Worm (Caenorhabditis elegans) whole organism, late embryonic: ENCODE data around the gene srbc-79.

Experiments
- F13H6.1 ChIP-seq: sonication (generic microtip); optimal IDR thresholded peaks from 2 replicates; lab custom pipeline; 2016; ENCODE audit warnings: missing genetic modification characterization, missing compliant biosample characterization
- K09A11.1 ChIP-seq: sonication (generic microtip); optimal IDR thresholded peaks from 2 replicates; lab custom pipeline; 2017; ENCODE audit warnings: antibody characterized with exemption, mild to moderate bottlenecking, missing genetic modification characterization, missing compliant biosample characterization; ENCODE audit not compliant: insufficient read depth
- ama-1 ChIP-seq: fragments of 150-350 bp; optimal IDR thresholded peaks from 2 replicates; lab custom pipeline; 2014
- dve-1 ChIP-seq: sonication (generic microtip); optimal IDR thresholded peaks from 2 replicates; lab custom pipeline; 2017; ENCODE audit warnings: antibody characterized with exemption, mild to moderate bottlenecking, missing genetic modification characterization, missing compliant biosample characterization
- fkh-10 ChIP-seq: fragments of 150-350 bp; optimal IDR thresholded peaks from 2 replicates; lab custom pipeline; 2014; ENCODE audit warnings: missing biosample characterization, missing genetic modification reagents, missing genetic modification characterization
- nfya-1 ChIP-seq: sonication (generic microtip); optimal IDR thresholded peaks from 2 replicates; lab custom pipeline; 2017; ENCODE audit warnings: missing genetic modification characterization, mild to moderate bottlenecking, missing compliant biosample characterization, antibody characterized with exemption, moderate library complexity
- pag-3 ChIP-seq: sonication (generic microtip); optimal IDR thresholded peaks from 2 replicates; lab custom pipeline; 2016; ENCODE audit warnings: missing compliant biosample characterization, missing genetic modification characterization, borderline replicate concordance
- pqm-1 ChIP-seq: sonication (generic microtip); optimal IDR thresholded peaks from 2 replicates; lab custom pipeline; 2016; ENCODE audit warnings: missing genetic modification characterization, missing compliant biosample characterization
- syd-9 ChIP-seq: sonication (generic microtip); optimal IDR thresholded peaks from 2 replicates; lab custom pipeline; 2016; ENCODE audit warnings: mild to moderate bottlenecking, missing genetic modification characterization, moderate library complexity, missing compliant biosample characterization
- tbx-2 ChIP-seq: sonication (generic microtip); optimal IDR thresholded peaks from 2 replicates; lab custom pipeline; 2016; ENCODE audit warnings: missing genetic modification characterization, missing compliant biosample characterization

DNA sequence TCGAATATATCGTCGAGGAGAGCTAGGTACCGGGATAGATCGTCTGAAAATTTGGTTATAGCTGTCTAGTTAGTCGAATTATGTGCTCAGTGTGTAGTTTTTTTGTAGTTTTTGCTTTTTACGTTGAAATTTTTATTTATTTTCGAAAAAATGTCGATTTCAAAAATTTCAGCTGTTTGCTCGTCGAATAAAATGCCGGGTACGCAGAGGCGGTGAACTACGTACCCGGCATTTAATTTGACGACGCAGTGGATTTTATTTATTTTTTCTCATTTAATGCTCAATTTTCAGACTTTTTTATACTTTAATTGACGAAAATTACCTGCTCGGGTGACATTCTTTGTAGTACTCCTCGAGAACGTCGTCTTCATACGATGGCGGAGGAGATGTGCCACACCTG lies 15.3 kb downstream of the srbc-79 start:
- no peak for TF ChIP-seq ama-1 (lab: Kevin White, UChicago)
- no peak for TF ChIP-seq dve-1
- no peak for TF ChIP-seq fkh-10 (GFP tag; lab: Kevin White, UChicago)
- no peak for TF ChIP-seq syd-9
- no peak for TF ChIP-seq pqm-1 (tag; lab: Kevin White, UChicago)
- no peak for TF ChIP-seq pag-3
- no peak for TF ChIP-seq tbx-2 (tag; lab: Kevin White, UChicago)
- TF ChIP-seq K09A11.1 (tag; lab: Kevin White, UChicago), result no peak
- TF ChIP-seq F13H6.1 (tag; lab: Kevin White, UChicago), result no peak
- no peak for TF ChIP-seq nfya-1 (tag; lab: Kevin White, UChicago)
